Worm (Caenorhabditis elegans): ENCODE data around the gene pno-1.

DNA sequence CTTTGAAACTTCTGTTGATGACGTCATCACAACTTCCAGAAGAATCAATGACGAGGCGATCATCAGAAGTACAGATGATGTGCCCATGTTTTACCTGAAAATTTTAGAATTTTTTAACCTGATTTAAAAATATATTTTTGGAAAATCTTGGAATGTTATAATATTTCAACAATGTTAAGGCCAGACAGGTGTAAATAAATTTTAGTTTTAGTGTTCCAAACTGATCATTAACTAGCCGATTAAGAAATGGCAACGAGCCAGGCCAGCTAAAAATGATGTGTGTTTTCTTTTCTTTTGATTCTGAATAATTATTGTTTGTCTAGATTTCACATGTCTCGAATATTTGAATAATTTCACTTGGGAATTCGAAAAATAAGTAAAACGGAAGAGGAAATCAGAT lies 33.1 kb upstream of the pno-1 start, which contains the start of gene T10B9.9:
- TF ChIP-seq tab-1 (GFP tag; IDR thresholded peaks at IDR 0.05) = no peak
- TF ChIP-seq T22C8.4 (GFP tag; IDR thresholded peaks at IDR 0.05) = no peak
- no peak for TF ChIP-seq flt-1 (GFP tag; IDR thresholded peaks at IDR 0.05)
